Comparison of ENCODE assay signal across 2 worm cellular contexts in genomic region chrV:6301046-6301445, ce11.
TF ChIP-seq lines count a peak whose summit lies in the region.

No protein-coding gene starts in this region.

TF ChIP-seq in whole organism, L4 larva, 104 proteins besides CTCF, POLR2A, EP300 and RAD21:
- TF ChIP-seq aly-2 (tag; optimal IDR thresholded peaks at IDR 0.05; lab: Kevin White, UChicago) (no peak), nhr-41 (GFP tag; IDR thresholded peaks at IDR 0.05; lab: Robert Waterston, UW) (no peak), ZK546.5 (tag; optimal IDR thresholded peaks at IDR 0.05; lab: Kevin White, UChicago) (no peak), hlh-11 (tag; optimal IDR thresholded peaks at IDR 0.05; lab: Kevin White, UChicago) (peak; percentile 15), nhr-102 (tag; optimal IDR thresholded peaks at IDR 0.05; lab: Kevin White, UChicago) (no peak), dmd-8 (GFP tag; IDR thresholded peaks at IDR 0.05; lab: Robert Waterston, UW) (no peak), ceh-82 (tag; optimal IDR thresholded peaks at IDR 0.05; lab: Kevin White, UChicago) (no peak), dmd-6 (GFP tag; IDR thresholded peaks at IDR 0.05; lab: Robert Waterston, UW) (peak; percentile 58), zip-2 (tag; optimal IDR thresholded peaks at IDR 0.05; lab: Kevin White, UChicago) (no peak), Y5F2A.4 (GFP tag; optimal IDR thresholded peaks at IDR 0.05; lab: Kevin White, UChicago) (no peak), ceh-44 (GFP tag; IDR thresholded peaks at IDR 0.05; lab: Robert Waterston, UW) (no peak), lim-7 (GFP tag; IDR thresholded peaks at IDR 0.05; lab: Robert Waterston, UW) (no peak), vab-7 (GFP tag; IDR thresholded peaks at IDR 0.05; lab: Robert Waterston, UW) (no peak), nhr-28 (tag; optimal IDR thresholded peaks at IDR 0.05; lab: Kevin White, UChicago) (no peak), ceh-32 (tag; optimal IDR thresholded peaks at IDR 0.05; lab: Kevin White, UChicago; ENCODE audit: poor library complexity) (no peak), F44E2.7 (GFP tag; IDR thresholded peaks at IDR 0.05; lab: Robert Waterston, UW) (no peak)

TF ChIP-seq in whole organism, young adult, 124 proteins besides CTCF, POLR2A, EP300 and RAD21:
- TF ChIP-seq somi-1 (GFP tag; optimal IDR thresholded peaks at IDR 0.05; lab: Kevin White, UChicago) (no peak), ceh-27 (GFP tag; optimal IDR thresholded peaks at IDR 0.05; lab: Kevin White, UChicago) (no peak), nhr-80 (tag; optimal IDR thresholded peaks at IDR 0.05; lab: Kevin White, UChicago) (peak; percentile 79), ceh-58 (GFP tag; IDR thresholded peaks at IDR 0.05; lab: Robert Waterston, UW) (no peak), athp-1 (tag; optimal IDR thresholded peaks at IDR 0.05; lab: Kevin White, UChicago) (no peak)
